Worm (Caenorhabditis elegans): ENCODE data around the gene ril-2.

Gene ril-2

ce11 chrV:12567850-12568249 lies 31.1 kb downstream of the ril-2 start, which contains the start of gene E02A10.4:
Gene E02A10.4, minus strand, starts transcription at chrV:12567950.
- TF ChIP-seq lin-54 (GFP tag; optimal IDR thresholded peaks at IDR 0.05) (no peak), ceh-100 (GFP tag; IDR thresholded peaks at IDR 0.05) (no peak), ceh-91 (GFP tag; IDR thresholded peaks at IDR 0.05) (no peak), ztf-18 (tag; optimal IDR thresholded peaks at IDR 0.05) (no peak), lsy-27 (tag; optimal IDR thresholded peaks at IDR 0.05; ENCODE audit: borderline replicate concordance, insufficient read depth) (no peak), rpc-1 (optimal IDR thresholded peaks at IDR 0.05) (no peak), rpc-1 (tag; optimal IDR thresholded peaks at IDR 0.05) (no peak), egrh-3 (GFP tag; IDR thresholded peaks at IDR 0.05) (no peak), rcor-1 (GFP tag; IDR thresholded peaks at IDR 0.05) (no peak), dox-1 (GFP tag; IDR thresholded peaks at IDR 0.05) (no peak), nhr-27 (tag; optimal IDR thresholded peaks at IDR 0.05) (no peak), akir-1 (GFP tag; optimal IDR thresholded peaks at IDR 0.05) (no peak), mel-28 (tag; optimal IDR thresholded peaks at IDR 0.05; ENCODE audit: borderline replicate concordance) (no peak), F37B4.10 (GFP tag; IDR thresholded peaks at IDR 0.05) (no peak), Y67H2A.10 (GFP tag; conservative IDR thresholded peaks at IDR 0.05) (no peak), madf-6 (GFP tag; IDR thresholded peaks at IDR 0.05) (no peak), Y79H2A.3 (GFP tag; conservative IDR thresholded peaks at IDR 0.05) (no peak), ztf-22 (GFP tag; optimal IDR thresholded peaks at IDR 0.05) (no peak), madf-10 (tag; optimal IDR thresholded peaks at IDR 0.05) (no peak)

ce11 chrV:12567312-12567711 lies 31.6 kb downstream of the ril-2 start:
- TF ChIP-seq F10E7.11 (tag; optimal IDR thresholded peaks at IDR 0.05) (no peak), pbrm-1 (GFP tag; IDR thresholded peaks at IDR 0.05) (no peak), aptf-2 (GFP tag; conservative IDR thresholded peaks at IDR 0.05) (no peak), let-607 (tag; optimal IDR thresholded peaks at IDR 0.05) (no peak), nfya-1 (tag; optimal IDR thresholded peaks at IDR 0.05; ENCODE audit: borderline replicate concordance, insufficient read depth) (no peak), lsl-1 (GFP tag; optimal IDR thresholded peaks at IDR 0.05) (no peak), Y56A3A.18 (GFP tag; IDR thresholded peaks at IDR 0.05) (no peak), ceh-40 (GFP tag; IDR thresholded peaks at IDR 0.05) (no peak), mel-28 (tag; optimal IDR thresholded peaks at IDR 0.05; ENCODE audit: borderline replicate concordance) (no peak), hlh-12 (tag; optimal IDR thresholded peaks at IDR 0.05) (no peak), him-1 (tag; optimal IDR thresholded peaks at IDR 0.05) (no peak), attf-5 (GFP tag; optimal IDR thresholded peaks at IDR 0.05) (no peak), mes-4 (tag; optimal IDR thresholded peaks at IDR 0.05) (no peak), let-526 (GFP tag; IDR thresholded peaks at IDR 0.05) (no peak), F37B4.10 (GFP tag; IDR thresholded peaks at IDR 0.05) (no peak), hmg-20 (GFP tag; IDR thresholded peaks at IDR 0.05) (no peak), ztf-26 (tag; optimal IDR thresholded peaks at IDR 0.05) (no peak), ztf-28 (GFP tag; IDR thresholded peaks at IDR 0.05) (no peak), Y53F4B.3 (GFP tag; IDR thresholded peaks at IDR 0.05) (no peak), ztf-18 (tag; optimal IDR thresholded peaks at IDR 0.05) (no peak)

ce11 chrV:12564902-12565301 lies 34.1 kb downstream of the ril-2 start:
- no peak for TF ChIP-seq lsl-1 (GFP tag; optimal IDR thresholded peaks at IDR 0.05)
- TF ChIP-seq Y53F4B.3 (GFP tag; IDR thresholded peaks at IDR 0.05): no peak
- TF ChIP-seq bed-1 (GFP tag; IDR thresholded peaks at IDR 0.05): no peak
- TF ChIP-seq ceh-27 (GFP tag; optimal IDR thresholded peaks at IDR 0.05): no peak
- no peak for TF ChIP-seq ceh-79 (tag; optimal IDR thresholded peaks at IDR 0.05)
- TF ChIP-seq dox-1 (GFP tag; IDR thresholded peaks at IDR 0.05): no peak
- TF ChIP-seq athp-1 (tag; optimal IDR thresholded peaks at IDR 0.05): no peak
- no peak for TF ChIP-seq madf-6 (GFP tag; IDR thresholded peaks at IDR 0.05)
- no peak for TF ChIP-seq egrh-3 (GFP tag; IDR thresholded peaks at IDR 0.05)
- TF ChIP-seq dpff-1 (tag; optimal IDR thresholded peaks at IDR 0.05): no peak
- no peak for TF ChIP-seq F33H1.4 (GFP tag; IDR thresholded peaks at IDR 0.05)
- no peak for TF ChIP-seq fkh-3 (tag; optimal IDR thresholded peaks at IDR 0.05)
- TF ChIP-seq mel-28 (tag; optimal IDR thresholded peaks at IDR 0.05; ENCODE audit: borderline replicate concordance): no peak
- no peak for TF ChIP-seq F23B12.7 (tag; optimal IDR thresholded peaks at IDR 0.05; ENCODE audit: insufficient read depth)
- TF ChIP-seq somi-1 (GFP tag; optimal IDR thresholded peaks at IDR 0.05): no peak
- TF ChIP-seq lin-40 (tag; optimal IDR thresholded peaks at IDR 0.05): no peak
